Worm (Caenorhabditis elegans): ENCODE measurements around the gene F26G1.3.

DNA sequence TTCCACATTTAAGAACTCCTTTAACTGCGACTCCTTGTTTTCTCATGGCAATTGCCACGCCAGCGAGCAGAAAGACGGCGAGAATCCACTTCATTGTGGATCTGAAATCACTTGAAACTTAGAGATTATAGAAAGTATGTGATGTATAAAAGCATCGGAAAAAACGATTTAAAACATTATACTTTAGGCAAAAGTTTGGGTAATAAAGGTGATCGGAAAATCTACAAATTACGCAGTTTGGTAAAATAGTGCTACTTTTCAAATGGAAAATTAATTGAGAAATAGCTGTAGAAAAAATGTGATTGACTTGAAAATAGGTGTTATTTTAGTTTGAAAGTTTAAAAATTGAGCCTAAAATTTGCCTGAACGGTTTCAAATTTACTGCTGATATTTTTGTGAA lies 30.8 kb upstream of the F26G1.3 start, which contains the start of gene ttr-41:
- TF ChIP-seq mes-2 (tag; optimal IDR thresholded peaks at IDR 0.05; ENCODE audit: poor library complexity, severe bottlenecking) (no peak), nhr-11 (tag; optimal IDR thresholded peaks at IDR 0.05) (no peak), ZK337.2 (GFP tag; IDR thresholded peaks at IDR 0.05) (no peak), lin-13 (GFP tag; optimal IDR thresholded peaks at IDR 0.05) (no peak)

Measured in whole organism, L4 larva.